Worm (Caenorhabditis elegans): ENCODE results near the gene Y1A5A.1.

ce11 chrIII:3991362-3991761 lies 4.9 kb upstream of the Y1A5A.1 start:
- TF ChIP-seq flt-1 (GFP tag; IDR thresholded peaks at IDR 0.05): no peak
- TF ChIP-seq ama-1 (optimal IDR thresholded peaks at IDR 0.05): no peak
- TF ChIP-seq tbx-11 (GFP tag; IDR thresholded peaks at IDR 0.05): no peak
- no peak for TF ChIP-seq ceh-13 (GFP tag; optimal IDR thresholded peaks at IDR 0.05)
- TF ChIP-seq aly-1 (tag; optimal IDR thresholded peaks at IDR 0.05): no peak
- TF ChIP-seq scrt-1 (GFP tag; IDR thresholded peaks at IDR 0.05): no peak
- TF ChIP-seq pes-1 (GFP tag; IDR thresholded peaks at IDR 0.05): no peak
- no peak for TF ChIP-seq hnd-1 (tag; optimal IDR thresholded peaks at IDR 0.05)
- TF ChIP-seq hmg-4 (GFP tag; optimal IDR thresholded peaks at IDR 0.05): no peak
- no peak for TF ChIP-seq hmbx-1 (tag; optimal IDR thresholded peaks at IDR 0.05)

Data from whole organism, early embryonic.